Fruit fly (Drosophila melanogaster) whole organism, embryonic: Measurements from ENCODE around the gene Fcp3C.

Experiments
- CG15011 ChIP-seq: fragments of 200-800 bp; sonication (Bioruptor generic); optimal IDR thresholded peaks from 3 replicates; lab custom pipeline; 2018; ENCODE audit warnings: missing biosample characterization, mild to moderate bottlenecking, missing genetic modification characterization
- CG1647 ChIP-seq: fragments of 200-800 bp; sonication (Bioruptor generic); optimal IDR thresholded peaks from 3 replicates; lab custom pipeline; 2016; ENCODE audit warnings: missing biosample characterization, missing genetic modification characterization
- CG17912 ChIP-seq: fragments of 200-800 bp; sonication (Bioruptor generic); optimal IDR thresholded peaks from 2 replicates; lab custom pipeline; 2018; ENCODE audit warnings: missing biosample characterization, mild to moderate bottlenecking, missing genetic modification characterization
- CG18599 ChIP-seq: fragments of 200-800 bp; sonication (Bioruptor generic); optimal IDR thresholded peaks from 3 replicates; lab custom pipeline; 2017; ENCODE audit warnings: missing biosample characterization, missing genetic modification characterization, mild to moderate bottlenecking, moderate library complexity, missing genetic modification reagents
- Dp ChIP-seq: fragments of 200-800 bp; sonication (Bioruptor generic); optimal IDR thresholded peaks from 2 replicates; lab custom pipeline; 2018; ENCODE audit warnings: missing biosample characterization, mild to moderate bottlenecking, missing genetic modification characterization, moderate library complexity
- HLH4C ChIP-seq: fragments of 200-800 bp; sonication (Bioruptor generic); IDR thresholded peaks from 3 replicates; pipeline ENCODE4 v1.3.6; 2022; ENCODE audit warnings: missing biosample characterization, missing genetic modification characterization; ENCODE audit not compliant: partially characterized antibody
- Ravus ChIP-seq: fragments of 200-800 bp; sonication (Bioruptor generic); IDR thresholded peaks from 2 replicates; pipeline ENCODE4 v1.3.6; 2022; ENCODE audit warnings: missing biosample characterization, missing genetic modification characterization
- Sox102F ChIP-seq: fragments of 200-800 bp; sonication (Bioruptor generic); optimal IDR thresholded peaks from 2 replicates; lab custom pipeline; 2018; ENCODE audit warnings: missing biosample characterization, mild to moderate bottlenecking, missing genetic modification characterization, moderate library complexity
- ash1 ChIP-seq: fragments of 200-800 bp; sonication (Bioruptor generic); optimal IDR thresholded peaks from 2 replicates; lab custom pipeline; 2018; ENCODE audit warnings: missing biosample characterization, mild to moderate bottlenecking, missing genetic modification characterization
- exex ChIP-seq: fragments of 200-800 bp; sonication (Bioruptor generic); optimal IDR thresholded peaks from 4 replicates; lab custom pipeline; 2018; ENCODE audit warnings: missing biosample characterization, mild to moderate bottlenecking, missing genetic modification characterization, moderate library complexity
- grau ChIP-seq: fragments of 200-800 bp; optimal IDR thresholded peaks from 3 replicates; lab custom pipeline; 2019; ENCODE audit warnings: missing biosample characterization, mild to moderate bottlenecking, missing genetic modification characterization, moderate library complexity
- tll ChIP-seq, 2 experiments: fragments of 200-800 bp in 1 of 2; fragments of >200 bp in 1 of 2; sonication (Bioruptor generic) in 1 of 2; optimal IDR thresholded peaks; 2 replicates each; lab custom pipeline; 2017 to 2019; ENCODE audit warnings: missing biosample characterization in 2 of 2, missing genetic modification characterization in 2 of 2, mild to moderate bottlenecking in 1 of 2, moderate library complexity in 1 of 2
- twi ChIP-seq: fragments of 200-800 bp; optimal IDR thresholded peaks from 2 replicates; lab custom pipeline; 2019; ENCODE audit warnings: missing biosample characterization, mild to moderate bottlenecking, missing genetic modification characterization, moderate library complexity

DNA sequence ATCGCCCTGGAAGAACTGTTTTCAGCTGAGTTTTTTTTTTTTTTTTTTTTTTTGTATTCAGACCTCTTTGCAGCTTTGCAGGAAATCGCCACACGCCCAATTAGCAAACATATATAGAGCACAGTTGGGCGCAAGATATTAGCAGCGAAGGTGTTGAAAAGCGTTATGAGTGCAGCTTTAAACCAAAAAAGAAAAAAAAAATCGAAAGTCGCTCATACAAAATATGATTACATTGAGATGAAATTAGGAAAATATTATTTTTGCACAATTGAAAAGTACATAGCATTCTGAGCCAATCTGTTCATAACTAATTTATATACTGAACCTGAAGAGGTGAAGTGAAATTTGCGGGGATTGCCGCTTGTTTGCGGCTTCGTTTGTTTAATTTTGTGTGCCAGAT, 27.3 kb downstream of the Fcp3C start:
- TF ChIP-seq ash1 (GFP tag; lab: Kevin White, UChicago) = no peak
- TF ChIP-seq CG18599 (GFP tag; lab: Kevin White, UChicago) = no peak
- no peak for TF ChIP-seq exex (tag; lab: Kevin White, UChicago)
- no peak for TF ChIP-seq CG15011
- no peak for TF ChIP-seq tll (GFP tag; optimal IDR thresholded peaks at IDR 0.05; lab: Kevin White, UChicago)
- TF ChIP-seq Sox102F (GFP tag; lab: Kevin White, UChicago) = no peak
- TF ChIP-seq twi (tag; lab: Kevin White, UChicago) = no peak
- no peak for TF ChIP-seq HLH4C (GFP tag; lab: Robert Waterston, UW)
- TF ChIP-seq CG1647 (GFP tag; lab: Kevin White, UChicago) = no peak
- TF ChIP-seq Ravus = no peak
- no peak for TF ChIP-seq Dp
- no peak for TF ChIP-seq CG17912
- no peak for TF ChIP-seq grau (tag; lab: Kevin White, UChicago)
